Worm (Caenorhabditis elegans) whole organism, L1 larva: ENCODE data around the gene C07D10.6.
A peak's percentile ranks its signal among the peaks of the same experiment; 100 is the strongest.

ENCODE experiments used
- C34B4.2 ChIP-seq: sonication (generic microtip); optimal IDR thresholded peaks from 2 replicates; lab custom pipeline; 2017; ENCODE audit warnings: mild to moderate bottlenecking, missing genetic modification characterization, missing compliant biosample characterization
- Y116A8C.19 ChIP-seq: sonication (generic microtip); optimal IDR thresholded peaks from 2 replicates; lab custom pipeline; 2016; ENCODE audit warnings: missing compliant biosample characterization, missing genetic modification characterization, borderline replicate concordance
- aha-1 ChIP-seq: fragments of 150-350 bp; optimal IDR thresholded peaks from 2 replicates; lab custom pipeline; 2014; ENCODE audit warnings: missing biosample characterization, missing genetic modification characterization
- ama-1 ChIP-seq: fragments of 150-350 bp; optimal IDR thresholded peaks from 2 replicates; lab custom pipeline; 2014
- ceh-63 ChIP-seq: fragments of 200-800 bp; sonication (Bioruptor generic); optimal IDR thresholded peaks from 2 replicates; lab custom pipeline; 2018; ENCODE audit warnings: mild to moderate bottlenecking, missing genetic modification characterization, missing compliant biosample characterization
- ceh-8 ChIP-seq: fragments of 200-800 bp; sonication (Bioruptor generic); optimal IDR thresholded peaks from 2 replicates; lab custom pipeline; 2018; ENCODE audit warnings: mild to moderate bottlenecking, missing genetic modification characterization, moderate library complexity, missing compliant biosample characterization
- ceh-82 ChIP-seq, 3 experiments: fragments of 150-350 bp in 1 of 3; sonication (generic microtip) in 2 of 3; optimal IDR thresholded peaks; 2 replicates each; lab custom pipeline; 2014 to 2017; ENCODE audit warnings: missing biosample characterization in 3 of 3, missing genetic modification characterization in 3 of 3
- ceh-90 ChIP-seq: sonication (generic microtip); optimal IDR thresholded peaks from 2 replicates; lab custom pipeline; 2016; ENCODE audit warnings: missing genetic modification characterization, missing compliant biosample characterization
- ces-1 ChIP-seq: fragments of 150-350 bp; optimal IDR thresholded peaks from 2 replicates; lab custom pipeline; 2014; ENCODE audit warnings: missing biosample characterization, missing genetic modification reagents, missing genetic modification characterization
- dpl-1 ChIP-seq, 3 experiments: fragments of 150-350 bp in 2 of 3; sonication (generic microtip) in 1 of 3; optimal IDR thresholded peaks; 2 replicates each; lab custom pipeline; 2014 to 2017; ENCODE audit warnings: missing biosample characterization in 3 of 3, missing genetic modification characterization in 3 of 3, missing genetic modification reagents in 3 of 3
- dsc-1 ChIP-seq: sonication (generic microtip); optimal IDR thresholded peaks from 2 replicates; lab custom pipeline; 2016; ENCODE audit warnings: mild to moderate bottlenecking, missing genetic modification characterization, missing compliant biosample characterization
- efl-1 ChIP-seq, 4 experiments: fragments of 150-350 bp; optimal IDR thresholded peaks in 3 of 4; peaks in 1 of 4; 1 replicate in 1 of 4; 2 replicates in 3 of 4; lab custom pipeline; 2014; ENCODE audit warnings: missing biosample characterization in 2 of 4, missing genetic modification characterization in 2 of 4, missing genetic modification reagents in 2 of 4
- efl-3 ChIP-seq: fragments of 200-800 bp; sonication (Bioruptor generic); optimal IDR thresholded peaks from 2 replicates; lab custom pipeline; 2018; ENCODE audit warnings: mild to moderate bottlenecking, missing genetic modification characterization, missing compliant biosample characterization
- egl-27 ChIP-seq, 2 experiments: fragments of 150-350 bp in 1 of 2; sonication (generic microtip); optimal IDR thresholded peaks; 3 replicates each; lab custom pipeline; 2017 to 2018; ENCODE audit warnings: missing biosample characterization in 2 of 2, missing genetic modification characterization in 2 of 2, missing genetic modification reagents in 2 of 2
- elt-2 ChIP-seq: sonication (generic microtip); optimal IDR thresholded peaks from 2 replicates; lab custom pipeline; 2016; ENCODE audit warnings: missing genetic modification characterization, mild to moderate bottlenecking, inconsistent platforms, missing compliant biosample characterization, missing genetic modification reagents
- fkh-8 ChIP-seq: sonication (generic microtip); optimal IDR thresholded peaks from 2 replicates; lab custom pipeline; 2016; ENCODE audit warnings: mild to moderate bottlenecking, missing genetic modification characterization, missing compliant biosample characterization
- fos-1 ChIP-seq: fragments of 150-350 bp; optimal IDR thresholded peaks from 2 replicates; lab custom pipeline; 2014; ENCODE audit warnings: missing biosample characterization, missing genetic modification characterization
- grh-1 ChIP-seq: fragments of 200-800 bp; sonication (Bioruptor generic); IDR thresholded peaks from 2 replicates; pipeline ENCODE4 v1.3.6; 2022; ENCODE audit warnings: missing genetic modification reagents, missing genetic modification characterization, missing compliant biosample characterization
- hlh-17 ChIP-seq: fragments of 200-800 bp; sonication (Bioruptor generic); optimal IDR thresholded peaks from 2 replicates; lab custom pipeline; 2018; ENCODE audit warnings: missing genetic modification characterization, mild to moderate bottlenecking, missing compliant biosample characterization, moderate library complexity, borderline replicate concordance
- hlh-4 ChIP-seq: sonication (generic microtip); optimal IDR thresholded peaks from 2 replicates; lab custom pipeline; 2016; ENCODE audit warnings: mild to moderate bottlenecking, missing genetic modification characterization, missing compliant biosample characterization
- irx-1 ChIP-seq: sonication (generic microtip); optimal IDR thresholded peaks from 2 replicates; lab custom pipeline; 2016; ENCODE audit warnings: missing genetic modification characterization, missing compliant biosample characterization
- jun-1 ChIP-seq: fragments of 150-350 bp; optimal IDR thresholded peaks from 2 replicates; lab custom pipeline; 2014; ENCODE audit warnings: missing biosample characterization, missing genetic modification reagents, missing genetic modification characterization
- lin-13 ChIP-seq: fragments of 150-350 bp; optimal IDR thresholded peaks from 2 replicates; lab custom pipeline; 2014; ENCODE audit warnings: missing biosample characterization, missing genetic modification reagents, missing genetic modification characterization
- lin-15B ChIP-seq: fragments of 150-350 bp; sonication (generic microtip); optimal IDR thresholded peaks from 3 replicates; lab custom pipeline; 2014; ENCODE audit warnings: missing biosample characterization, missing genetic modification characterization
- lin-35 ChIP-seq, 2 experiments: fragments of 150-350 bp; optimal IDR thresholded peaks; 2 replicates each; lab custom pipeline; 2014; ENCODE audit warnings: missing biosample characterization in 2 of 2, missing genetic modification characterization in 2 of 2, missing genetic modification reagents in 2 of 2
- lin-39 ChIP-seq: fragments of 150-350 bp; optimal IDR thresholded peaks from 2 replicates; lab custom pipeline; 2014; ENCODE audit warnings: missing biosample characterization, missing genetic modification reagents, missing genetic modification characterization
- mab-9 ChIP-seq: fragments of 200-800 bp; sonication (Bioruptor generic); IDR thresholded peaks from 2 replicates; pipeline ENCODE4 v1.3.6; 2022; ENCODE audit warnings: missing genetic modification reagents, missing genetic modification characterization, missing compliant biosample characterization
- mdl-1 ChIP-seq, 2 experiments: fragments of 150-350 bp; optimal IDR thresholded peaks; 2 replicates each; lab custom pipeline; 2014 to 2017; ENCODE audit warnings: missing biosample characterization in 2 of 2, missing genetic modification characterization in 2 of 2, inconsistent platforms in 1 of 2
- mef-2 ChIP-seq: fragments of 150-350 bp; optimal IDR thresholded peaks from 2 replicates; lab custom pipeline; 2014; ENCODE audit warnings: missing biosample characterization, missing genetic modification characterization
- mep-1 ChIP-seq: fragments of 150-350 bp; optimal IDR thresholded peaks from 2 replicates; lab custom pipeline; 2014; ENCODE audit warnings: missing biosample characterization, missing genetic modification characterization
- nhr-11 ChIP-seq: fragments of 150-350 bp; optimal IDR thresholded peaks from 2 replicates; lab custom pipeline; 2014; ENCODE audit warnings: missing biosample characterization, missing genetic modification characterization
- nhr-19 ChIP-seq: fragments of 200-800 bp; sonication (Bioruptor generic); conservative IDR thresholded peaks from 2 replicates; pipeline ENCODE4 v1.3.6; 2022; ENCODE audit warnings: missing genetic modification characterization, missing compliant biosample characterization
- nhr-20 ChIP-seq: sonication (generic microtip); optimal IDR thresholded peaks from 2 replicates; lab custom pipeline; 2016; ENCODE audit warnings: mild to moderate bottlenecking, missing genetic modification characterization, missing compliant biosample characterization
- nhr-71 ChIP-seq: sonication (generic microtip); optimal IDR thresholded peaks from 2 replicates; lab custom pipeline; 2016; ENCODE audit warnings: mild to moderate bottlenecking, missing genetic modification characterization, moderate library complexity, missing compliant biosample characterization
- nhr-77 ChIP-seq: fragments of 150-350 bp; optimal IDR thresholded peaks from 2 replicates; lab custom pipeline; 2014; ENCODE audit warnings: missing biosample characterization, missing genetic modification characterization
- pag-3 ChIP-seq: sonication (generic microtip); optimal IDR thresholded peaks from 2 replicates; lab custom pipeline; 2017; ENCODE audit warnings: missing genetic modification characterization, mild to moderate bottlenecking, missing compliant biosample characterization, antibody characterized with exemption, borderline replicate concordance; ENCODE audit not compliant: insufficient read depth
- pax-3 ChIP-seq: fragments of 200-800 bp; sonication (Bioruptor generic); optimal IDR thresholded peaks from 2 replicates; lab custom pipeline; 2018; ENCODE audit warnings: mild to moderate bottlenecking, missing genetic modification characterization, moderate library complexity, missing compliant biosample characterization
- pqm-1 ChIP-seq: sonication (generic microtip); optimal IDR thresholded peaks from 3 replicates; lab custom pipeline; 2017; ENCODE audit warnings: missing biosample characterization, missing genetic modification characterization
- skn-1 ChIP-seq: fragments of 150-350 bp; optimal IDR thresholded peaks from 2 replicates; lab custom pipeline; 2014; ENCODE audit warnings: missing biosample characterization, missing genetic modification characterization
- snpc-4 ChIP-seq: fragments of 150-350 bp; optimal IDR thresholded peaks from 2 replicates; lab custom pipeline; 2014; ENCODE audit warnings: missing biosample characterization, missing genetic modification characterization
- snu-23 ChIP-seq: sonication (generic microtip); optimal IDR thresholded peaks from 2 replicates; lab custom pipeline; 2016; ENCODE audit warnings: missing genetic modification characterization, missing compliant biosample characterization
- swsn-7 ChIP-seq: sonication (generic microtip); optimal IDR thresholded peaks from 2 replicates; lab custom pipeline; 2016; ENCODE audit warnings: missing genetic modification characterization, missing compliant biosample characterization
- tbx-2 ChIP-seq: sonication (generic microtip); optimal IDR thresholded peaks from 2 replicates; lab custom pipeline; 2016; ENCODE audit warnings: missing genetic modification characterization, missing compliant biosample characterization
- unc-86 ChIP-seq: sonication (generic microtip); optimal IDR thresholded peaks from 2 replicates; lab custom pipeline; 2016; ENCODE audit warnings: missing genetic modification characterization, missing compliant biosample characterization
- unc-98 ChIP-seq: fragments of 200-800 bp; sonication (Bioruptor generic); IDR thresholded peaks from 2 replicates; pipeline ENCODE4 v1.3.6; 2022; ENCODE audit warnings: missing genetic modification characterization, missing compliant biosample characterization
- xbp-1 ChIP-seq: sonication (generic microtip); optimal IDR thresholded peaks from 2 replicates; lab custom pipeline; 2016; ENCODE audit warnings: missing genetic modification characterization, missing compliant biosample characterization
- zag-1 ChIP-seq: fragments of 150-350 bp; optimal IDR thresholded peaks from 2 replicates; lab custom pipeline; 2014; ENCODE audit warnings: missing biosample characterization, missing genetic modification characterization
- zip-4 ChIP-seq: fragments of 200-800 bp; sonication (Bioruptor generic); optimal IDR thresholded peaks from 2 replicates; lab custom pipeline; 2018; ENCODE audit warnings: mild to moderate bottlenecking, missing genetic modification characterization, moderate library complexity, missing compliant biosample characterization
- ztf-11 ChIP-seq, 2 experiments: sonication (generic microtip); optimal IDR thresholded peaks; 2 replicates each; lab custom pipeline; 2016 to 2017; ENCODE audit warnings: missing genetic modification characterization in 2 of 2, missing biosample characterization in 1 of 2, missing compliant biosample characterization in 1 of 2
- ztf-4 ChIP-seq: fragments of 150-350 bp; optimal IDR thresholded peaks from 2 replicates; lab custom pipeline; 2014; ENCODE audit warnings: missing biosample characterization, missing genetic modification characterization

C07D10.6 gene

DNA sequence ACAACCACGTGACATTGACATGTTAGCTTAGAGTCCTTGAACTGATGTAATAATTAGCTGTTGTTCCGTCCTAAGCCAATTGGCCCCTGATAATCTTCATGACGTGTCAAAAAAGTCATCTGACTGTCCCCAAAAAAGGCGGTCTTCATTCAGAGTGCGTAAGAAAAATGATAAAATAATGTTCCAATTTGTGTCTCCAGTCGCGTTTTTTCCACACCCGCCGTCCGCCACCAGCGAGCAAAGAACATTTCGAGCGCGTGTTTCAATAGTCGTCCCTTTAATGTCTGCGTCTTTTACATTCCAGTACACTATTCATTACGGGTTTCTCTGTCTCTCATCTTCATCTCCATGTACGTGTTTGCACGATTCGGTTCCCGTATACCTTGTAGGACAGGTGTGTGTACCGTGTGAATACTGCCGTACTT is 41.6 kb upstream of the C07D10.6 start (continued):
- TF ChIP-seq efl-1 (optimal IDR thresholded peaks at IDR 0.05; lab: Kevin White, UChicago) (peak; percentile 39 to 44), efl-1 (GFP tag; optimal IDR thresholded peaks at IDR 0.05 in 1 of 2; lab: Kevin White, UChicago) (peak in 1 of 2 experiments; percentile 17), nhr-71 (tag; lab: Kevin White, UChicago) (peak; percentile 92), unc-98 (GFP tag; lab: Robert Waterston, UW) (no peak), lin-15B (tag; lab: Kevin White, UChicago) (no peak), swsn-7 (tag; lab: Kevin White, UChicago) (peak; percentile 63), mdl-1 (tag; optimal IDR thresholded peaks at IDR 0.05; lab: Kevin White, UChicago) (peak in 1 of 2 experiments; percentile 94), ceh-82 (tag; optimal IDR thresholded peaks at IDR 0.05; lab: Kevin White, UChicago) (peak in 2 of 3 experiments; percentile 23 to 49), irx-1 (tag; lab: Kevin White, UChicago) (peak; percentile 59), elt-2 (tag; lab: Kevin White, UChicago) (peak; percentile 89), mep-1 (tag; lab: Kevin White, UChicago) (peak; percentile 42), pqm-1 (no peak), nhr-19 (GFP tag; lab: Robert Waterston, UW) (peak; percentile 91), fkh-8 (tag; lab: Kevin White, UChicago) (peak; percentile 59), pax-3 (tag; lab: Kevin White, UChicago) (peak; percentile 72), egl-27 (tag; optimal IDR thresholded peaks at IDR 0.05; lab: Kevin White, UChicago) (peak; percentile 53 to 59), ama-1 (lab: Kevin White, UChicago) (peak; percentile 34), nhr-11 (no peak), ztf-4 (peak; percentile 68)

DNA sequence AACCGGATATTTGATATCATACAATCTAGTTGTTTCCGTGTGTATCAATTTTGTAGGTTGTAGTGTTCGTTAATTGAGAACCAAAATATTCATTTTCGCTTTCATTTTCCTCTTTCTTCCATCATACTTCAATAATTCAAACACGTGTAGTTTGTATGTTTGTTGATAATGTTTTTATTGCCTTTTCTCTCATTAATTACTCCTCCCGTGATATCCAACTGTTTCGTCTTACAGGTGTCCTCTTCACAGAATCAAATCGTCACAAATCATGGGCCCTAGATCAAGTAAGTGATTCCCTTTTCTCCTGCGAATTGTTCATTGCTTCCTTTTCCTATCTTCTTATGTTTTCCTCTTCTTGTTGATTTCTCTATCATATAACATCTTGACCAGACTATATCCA is 40.1 kb upstream of the C07D10.6 start, which contains the start of gene nhr-21:
TSS of gene nhr-21 (plus strand) at position 235 of the 400 bp plus-strand sequence.
- TF ChIP-seq ztf-11 (tag; optimal IDR thresholded peaks at IDR 0.05; lab: Kevin White, UChicago) (no peak), aha-1 (no peak), pag-3 (tag; lab: Kevin White, UChicago) (no peak), grh-1 (GFP tag; lab: Robert Waterston, UW) (no peak), elt-2 (tag; lab: Kevin White, UChicago) (no peak), mab-9 (GFP tag; lab: Robert Waterston, UW) (no peak), nhr-71 (tag; lab: Kevin White, UChicago) (peak; percentile 88), ceh-90 (tag; lab: Kevin White, UChicago) (no peak), fos-1 (peak; percentile 18), ceh-63 (GFP tag; lab: Kevin White, UChicago) (no peak), mef-2 (tag; lab: Kevin White, UChicago) (no peak), C34B4.2 (tag; lab: Kevin White, UChicago) (no peak), ces-1 (GFP tag; lab: Kevin White, UChicago) (no peak), snu-23 (peak; percentile 66), hlh-4 (tag; lab: Kevin White, UChicago) (no peak), efl-3 (GFP tag; lab: Kevin White, UChicago) (no peak), zip-4 (GFP tag; lab: Kevin White, UChicago) (no peak), hlh-17 (no peak), unc-86 (tag; lab: Kevin White, UChicago) (no peak), dsc-1 (tag; lab: Kevin White, UChicago) (no peak), dpl-1 (GFP tag; optimal IDR thresholded peaks at IDR 0.05; lab: Kevin White, UChicago) (no peak), ztf-4 (peak; percentile 21), tbx-2 (peak; percentile 35), snpc-4 (tag; lab: Kevin White, UChicago) (no peak), irx-1 (tag; lab: Kevin White, UChicago) (peak; percentile 44), Y116A8C.19 (tag; lab: Kevin White, UChicago) (no peak), skn-1 (tag; lab: Kevin White, UChicago) (no peak), lin-39 (tag; lab: Kevin White, UChicago) (no peak), ceh-8 (no peak), jun-1 (tag; lab: Kevin White, UChicago) (no peak), zag-1 (no peak), pax-3 (tag; lab: Kevin White, UChicago) (no peak), nhr-20 (tag; lab: Kevin White, UChicago) (peak; percentile 89), nhr-77 (tag; lab: Kevin White, UChicago) (no peak), lin-35 (GFP tag; optimal IDR thresholded peaks at IDR 0.05; lab: Kevin White, UChicago) (peak in 1 of 2 experiments; percentile 40), lin-13 (GFP tag; lab: Kevin White, UChicago) (no peak), xbp-1 (tag; lab: Kevin White, UChicago) (no peak)
